Worm (Caenorhabditis elegans): Measurements from ENCODE around the gene srbc-57.

The srbc-57 gene

ce11 chrV:474516-474915 is 6.2 kb upstream of the srbc-57 start, which contains the start of gene nhr-99:
TSS of gene nhr-99 (plus strand) at chrV:474778.
- TF ChIP-seq dve-1 (tag; optimal IDR thresholded peaks at IDR 0.05; ENCODE audit: insufficient read depth) = peak; percentile 71
- TF ChIP-seq dmd-6 (GFP tag; IDR thresholded peaks at IDR 0.05) = peak; percentile 79
- TF ChIP-seq nhr-28 (tag; optimal IDR thresholded peaks at IDR 0.05) = peak; percentile 80
- TF ChIP-seq php-3 (GFP tag; IDR thresholded peaks at IDR 0.05) = peak; percentile 94
- peak; percentile 27 for TF ChIP-seq mxl-3 (GFP tag; optimal IDR thresholded peaks at IDR 0.05)
- no peak for TF ChIP-seq arid-1 (GFP tag; conservative IDR thresholded peaks at IDR 0.05)
- peak; percentile 61 for TF ChIP-seq hlh-11 (tag; optimal IDR thresholded peaks at IDR 0.05)
- no peak for TF ChIP-seq F49E8.2 (tag; optimal IDR thresholded peaks at IDR 0.05; ENCODE audit: borderline replicate concordance)
- no peak for TF ChIP-seq ztf-11 (tag; optimal IDR thresholded peaks at IDR 0.05)
- TF ChIP-seq nhr-77 (tag; optimal IDR thresholded peaks at IDR 0.05) = peak; percentile 47
- peak in 1 of 2 experiments; percentile 45 for TF ChIP-seq mdl-1 (tag; optimal IDR thresholded peaks at IDR 0.05)
- TF ChIP-seq pqm-1 (tag; optimal IDR thresholded peaks at IDR 0.05) = peak; percentile 46
- peak; percentile 39 for TF ChIP-seq hlh-30 (tag; optimal IDR thresholded peaks at IDR 0.05; ENCODE audit: insufficient read depth)
- no peak for TF ChIP-seq daf-16 (GFP tag; optimal IDR thresholded peaks at IDR 0.05)
- peak; percentile 75 for TF ChIP-seq daf-16 (tag; optimal IDR thresholded peaks at IDR 0.05)

- TF ChIP-seq lin-38 (GFP tag; IDR thresholded peaks at IDR 0.05) (no peak), nhr-77 (tag; optimal IDR thresholded peaks at IDR 0.05) (no peak), rbr-2 (tag; optimal IDR thresholded peaks at IDR 0.05) (no peak), F49E8.2 (tag; optimal IDR thresholded peaks at IDR 0.05; ENCODE audit: borderline replicate concordance) (no peak), madf-9 (GFP tag; conservative IDR thresholded peaks at IDR 0.05) (no peak), Y75B8A.6 (GFP tag; IDR thresholded peaks at IDR 0.05) (no peak), nhr-102 (tag; optimal IDR thresholded peaks at IDR 0.05) (no peak), dmd-6 (GFP tag; IDR thresholded peaks at IDR 0.05) (no peak), daf-19 (GFP tag; conservative IDR thresholded peaks at IDR 0.05) (no peak), hlh-11 (tag; optimal IDR thresholded peaks at IDR 0.05) (no peak), lin-13 (GFP tag; optimal IDR thresholded peaks at IDR 0.05) (no peak), nhr-6 (tag; optimal IDR thresholded peaks at IDR 0.05) (no peak), zip-11 (GFP tag; IDR thresholded peaks at IDR 0.05) (no peak), vab-7 (GFP tag; IDR thresholded peaks at IDR 0.05) (no peak), dpl-1 (GFP tag; optimal IDR thresholded peaks at IDR 0.05) (no peak), hlh-30 (tag; optimal IDR thresholded peaks at IDR 0.05; ENCODE audit: insufficient read depth) (no peak), Y5F2A.4 (GFP tag; optimal IDR thresholded peaks at IDR 0.05) (no peak), daf-8 (GFP tag; IDR thresholded peaks at IDR 0.05) (no peak), daf-16 (GFP tag; optimal IDR thresholded peaks at IDR 0.05) (no peak), daf-16 (tag; optimal IDR thresholded peaks at IDR 0.05) (no peak), tag-97 (GFP tag; IDR thresholded peaks at IDR 0.05) (no peak)
Observed at ce11 chrV:472589-472988, 4.2 kb upstream of the srbc-57 start, which contains the start of gene srt-31. TSS of gene srt-31 (plus strand) at chrV:472889.

DNA sequence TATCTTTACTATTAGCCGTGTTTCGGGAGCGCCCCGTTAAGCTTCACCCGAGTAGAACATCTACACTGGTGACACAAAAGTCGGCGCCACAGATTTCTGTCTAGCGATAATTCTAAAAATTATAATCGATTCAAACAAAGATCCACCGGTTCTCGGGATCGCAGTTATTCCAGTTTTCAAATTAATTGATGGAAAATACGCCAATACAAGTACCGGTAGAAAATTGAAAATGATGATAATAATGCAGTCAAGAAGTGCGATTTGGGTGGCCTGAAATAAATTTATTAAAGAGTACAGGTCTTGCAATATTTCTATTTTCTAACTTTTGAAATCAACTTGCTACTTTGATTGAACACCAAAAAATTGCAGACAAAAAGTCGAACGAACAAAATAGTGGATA is 853 bp downstream of the srbc-57 start:
- TF ChIP-seq tag-97 (GFP tag; IDR thresholded peaks at IDR 0.05) (no peak), egl-43 (GFP tag; IDR thresholded peaks at IDR 0.05) (no peak), lin-39 (tag; optimal IDR thresholded peaks at IDR 0.05) (no peak), unc-62 (GFP tag; optimal IDR thresholded peaks at IDR 0.05 in 1 of 2) (peak in 1 of 2 experiments; percentile 73), unc-62 (tag; optimal IDR thresholded peaks at IDR 0.05) (no peak), F26F4.8 (GFP tag; conservative IDR thresholded peaks at IDR 0.05) (no peak), nhr-25 (tag; optimal IDR thresholded peaks at IDR 0.05; ENCODE audit: borderline replicate concordance, insufficient read depth) (no peak), D1046.2 (GFP tag; IDR thresholded peaks at IDR 0.05) (no peak), dve-1 (tag; optimal IDR thresholded peaks at IDR 0.05; ENCODE audit: insufficient read depth) (peak; percentile 4), saeg-2 (GFP tag; IDR thresholded peaks at IDR 0.05) (no peak)
